Fruit fly (Drosophila melanogaster): Measurements from ENCODE around the gene CG31698.

The CG31698 gene

DNA sequence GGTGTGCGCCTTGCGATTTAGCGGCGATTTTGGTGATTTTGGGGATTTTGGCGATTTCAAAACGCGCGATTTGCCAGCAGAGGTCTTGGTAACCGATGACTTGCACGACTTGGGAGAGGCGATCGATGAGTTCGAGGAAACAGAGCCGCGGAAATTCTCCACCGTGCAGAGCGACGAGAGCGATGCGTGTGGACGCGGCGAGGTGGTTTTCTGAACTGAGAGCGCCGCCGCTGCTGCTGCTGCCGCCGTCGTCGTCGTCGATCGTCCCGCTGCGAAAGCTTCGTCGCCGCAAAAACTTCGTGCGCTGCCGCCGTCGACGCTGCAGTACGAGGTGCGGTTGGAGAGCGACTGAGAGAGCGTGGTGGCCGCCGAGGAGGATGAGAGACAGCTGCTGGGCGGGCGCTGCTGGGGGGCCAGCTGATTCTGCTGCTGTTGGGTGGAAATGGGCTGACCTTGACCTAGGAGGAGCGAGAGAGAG lies 49.1 kb downstream of the CG31698 start:
- TF ChIP-seq Hnf4 (GFP tag; optimal IDR thresholded peaks at IDR 0.05) (no peak), CrebA (GFP tag; optimal IDR thresholded peaks at IDR 0.05; ENCODE audit: borderline replicate concordance) (no peak), Dif (GFP tag; optimal IDR thresholded peaks at IDR 0.05; ENCODE audit: partially characterized antibody) (peak; percentile 38), Mio (GFP tag; optimal IDR thresholded peaks at IDR 0.05) (no peak), CG9705 (GFP tag; optimal IDR thresholded peaks at IDR 0.05) (no peak), woc (GFP tag; optimal IDR thresholded peaks at IDR 0.05) (no peak), jim (GFP tag; optimal IDR thresholded peaks at IDR 0.05) (no peak), Myc (optimal IDR thresholded peaks at IDR 0.05) (no peak), h (GFP tag; optimal IDR thresholded peaks at IDR 0.05) (no peak), dmrt93B (GFP tag; optimal IDR thresholded peaks at IDR 0.05) (no peak), Dfd (GFP tag; optimal IDR thresholded peaks at IDR 0.05) (no peak), Hr78 (GFP tag; optimal IDR thresholded peaks at IDR 0.05) (no peak), N (GFP tag; optimal IDR thresholded peaks at IDR 0.05) (no peak), rgr (GFP tag; optimal IDR thresholded peaks at IDR 0.05) (peak; percentile 26), brk (GFP tag; optimal IDR thresholded peaks at IDR 0.05) (no peak), dl (GFP tag; optimal IDR thresholded peaks at IDR 0.05; ENCODE audit: insufficient read depth in 1 of 2, partially characterized antibody in 2 of 2) (peak in 1 of 2 experiments; percentile 20), HLH106 (tag; optimal IDR thresholded peaks at IDR 0.05) (no peak), sage (GFP tag; optimal IDR thresholded peaks at IDR 0.05) (no peak), pan (optimal IDR thresholded peaks at IDR 0.05) (no peak)

DNA sequence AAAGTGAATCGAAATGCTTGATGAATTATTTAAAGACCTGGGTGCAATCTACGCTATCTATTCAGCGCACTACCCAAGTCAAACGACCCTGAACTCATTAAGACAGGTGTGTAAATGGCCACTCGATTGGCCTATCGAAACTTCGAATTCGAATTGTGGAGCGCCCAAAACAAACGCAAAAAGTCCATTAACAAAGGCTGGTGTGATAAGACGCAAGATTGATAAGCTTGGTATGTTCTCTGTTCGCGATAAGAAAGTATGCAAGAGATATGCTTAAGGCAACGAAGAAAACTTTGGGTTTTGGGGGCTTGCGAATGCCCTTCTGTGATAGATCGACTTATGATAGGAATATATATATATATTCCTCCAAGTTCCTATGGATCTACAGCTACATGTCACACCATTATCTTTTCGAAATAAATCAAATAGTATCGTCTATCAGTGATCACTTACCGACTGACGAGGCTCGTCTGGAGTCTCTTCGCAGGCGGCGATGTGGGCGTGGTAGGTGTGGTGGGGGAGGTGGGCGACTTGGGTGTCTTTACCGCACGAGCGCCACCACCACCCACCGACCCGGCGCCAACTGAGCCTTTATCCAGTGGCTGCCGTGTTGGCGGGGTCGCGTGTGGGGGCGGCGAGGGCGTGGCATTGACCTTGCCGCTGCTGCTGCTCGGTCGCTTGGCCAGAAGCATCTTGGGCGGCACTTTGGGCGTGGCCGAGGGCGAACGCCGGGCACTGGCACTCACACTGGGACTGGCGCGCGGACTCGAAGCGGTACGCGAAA lies 49.9 kb downstream of the CG31698 start:
- TF ChIP-seq Dif (GFP tag; optimal IDR thresholded peaks at IDR 0.05; ENCODE audit: partially characterized antibody), result no peak
- TF ChIP-seq CrebA (GFP tag; optimal IDR thresholded peaks at IDR 0.05; ENCODE audit: borderline replicate concordance), result no peak
- TF ChIP-seq Abd-B (GFP tag; optimal IDR thresholded peaks at IDR 0.05), result no peak
- TF ChIP-seq Myc (optimal IDR thresholded peaks at IDR 0.05), result no peak
- no peak for TF ChIP-seq brk (GFP tag; optimal IDR thresholded peaks at IDR 0.05)
- TF ChIP-seq woc (GFP tag; optimal IDR thresholded peaks at IDR 0.05), result no peak
- TF ChIP-seq Dfd (GFP tag; optimal IDR thresholded peaks at IDR 0.05), result peak; percentile 55

All from whole organism, wandering third instar larva.